Fruit fly (Drosophila melanogaster) whole organism, embryonic: Measurements from ENCODE around the gene yellow-e.

Source experiments
- Atf3 ChIP-seq: fragments of 200-800 bp; sonication (Bioruptor generic); optimal IDR thresholded peaks from 3 replicates; lab custom pipeline; 2016; ENCODE audit warnings: missing biosample characterization, missing genetic modification characterization
- CG11695 ChIP-seq: fragments of 200-800 bp; sonication (Bioruptor generic); IDR thresholded peaks from 3 replicates; pipeline ENCODE4 v1.3.6; 2022; ENCODE audit warnings: missing biosample characterization, missing genetic modification characterization
- CG12659 ChIP-seq: fragments of 200-800 bp; sonication (Bioruptor generic); optimal IDR thresholded peaks from 3 replicates; lab custom pipeline; 2017; ENCODE audit warnings: mild to moderate bottlenecking, missing biosample characterization, missing genetic modification reagents, missing genetic modification characterization
- CG12769 ChIP-seq: fragments of 200-800 bp; sonication (Bioruptor generic); optimal IDR thresholded peaks from 2 replicates; lab custom pipeline; 2019; ENCODE audit warnings: missing biosample characterization, mild to moderate bottlenecking, missing genetic modification characterization, moderate library complexity
- CG13775 ChIP-seq: fragments of 200-800 bp; sonication (Bioruptor generic); optimal IDR thresholded peaks from 3 replicates; lab custom pipeline; 2017; ENCODE audit warnings: missing biosample characterization, mild to moderate bottlenecking, missing genetic modification characterization
- CG17328 ChIP-seq: fragments of 200-800 bp; sonication (Bioruptor generic); IDR thresholded peaks from 2 replicates; pipeline ENCODE4 v1.3.6; 2022; ENCODE audit warnings: missing biosample characterization, missing genetic modification characterization
- CG17829 ChIP-seq: fragments of 200-800 bp; optimal IDR thresholded peaks from 2 replicates; lab custom pipeline; 2019; ENCODE audit warnings: missing biosample characterization, mild to moderate bottlenecking, missing genetic modification characterization, moderate library complexity
- CG2129 ChIP-seq: fragments of 200-800 bp; sonication (Bioruptor generic); IDR thresholded peaks from 2 replicates; pipeline ENCODE4 v1.3.6; 2022; ENCODE audit warnings: missing biosample characterization, missing genetic modification characterization; ENCODE audit not compliant: partially characterized antibody
- CG4617 ChIP-seq: fragments of 200-800 bp; sonication (Bioruptor generic); optimal IDR thresholded peaks from 3 replicates; lab custom pipeline; 2016; ENCODE audit warnings: missing biosample characterization, missing genetic modification characterization, borderline replicate concordance
- CG4730 ChIP-seq: fragments of 200-800 bp; sonication (Bioruptor generic); IDR thresholded peaks from 2 replicates; pipeline ENCODE4 v1.3.6; 2022; ENCODE audit warnings: missing biosample characterization, missing genetic modification characterization
- CG7271 ChIP-seq: fragments of 200-800 bp; sonication (Bioruptor generic); optimal IDR thresholded peaks from 2 replicates; lab custom pipeline; 2018; ENCODE audit warnings: missing biosample characterization, mild to moderate bottlenecking, missing genetic modification characterization, moderate library complexity
- CG7839 ChIP-seq: fragments of 200-800 bp; sonication (Bioruptor generic); optimal IDR thresholded peaks from 3 replicates; lab custom pipeline; 2018; ENCODE audit warnings: missing biosample characterization, mild to moderate bottlenecking, missing genetic modification characterization, moderate library complexity
- CG7963 ChIP-seq: fragments of 200-800 bp; sonication (Bioruptor generic); IDR thresholded peaks from 3 replicates; pipeline ENCODE4 v1.3.6; 2022; ENCODE audit warnings: missing biosample characterization, missing genetic modification characterization; ENCODE audit not compliant: partially characterized antibody
- Deaf1 ChIP-seq: fragments of 200-800 bp; optimal IDR thresholded peaks from 3 replicates; lab custom pipeline; 2019; ENCODE audit warnings: missing biosample characterization, mild to moderate bottlenecking, missing genetic modification characterization, moderate library complexity
- Dll ChIP-seq: fragments of 200-800 bp; sonication (Bioruptor generic); IDR thresholded peaks from 4 replicates; pipeline ENCODE4 v1.3.6; 2022; ENCODE audit warnings: missing biosample characterization, missing genetic modification characterization; ENCODE audit not compliant: partially characterized antibody
- Ets97D ChIP-seq: fragments of 200-800 bp; sonication (Bioruptor generic); optimal IDR thresholded peaks from 3 replicates; lab custom pipeline; 2016; ENCODE audit warnings: missing biosample characterization, missing genetic modification characterization
- HmgZ ChIP-seq: fragments of 200-800 bp; sonication (Bioruptor generic); optimal IDR thresholded peaks from 2 replicates; lab custom pipeline; 2018; ENCODE audit warnings: missing biosample characterization, mild to moderate bottlenecking, missing genetic modification characterization
- Hr51 ChIP-seq, 2 experiments: fragments of 200-800 bp; sonication (Bioruptor generic); optimal IDR thresholded peaks; 2 replicates in 1 of 2; 3 replicates in 1 of 2; lab custom pipeline; 2016 to 2018; ENCODE audit warnings: missing biosample characterization in 2 of 2, missing genetic modification characterization in 2 of 2, mild to moderate bottlenecking in 1 of 2, moderate library complexity in 1 of 2
- Lhr ChIP-seq: fragments of 200-800 bp; sonication (Bioruptor generic); optimal IDR thresholded peaks from 3 replicates; lab custom pipeline; 2017; ENCODE audit warnings: mild to moderate bottlenecking, missing biosample characterization, missing genetic modification reagents, missing genetic modification characterization
- MESR4 ChIP-seq: fragments of 200-800 bp; sonication (Bioruptor generic); optimal IDR thresholded peaks from 2 replicates; lab custom pipeline; 2018; ENCODE audit warnings: missing biosample characterization, mild to moderate bottlenecking, missing genetic modification characterization, moderate library complexity
- Max ChIP-seq: fragments of 200-800 bp; sonication (Bioruptor generic); optimal IDR thresholded peaks from 2 replicates; lab custom pipeline; 2016; ENCODE audit warnings: missing biosample characterization, mild to moderate bottlenecking, missing genetic modification characterization
- Optix ChIP-seq: fragments of 200-800 bp; sonication (Bioruptor generic); IDR thresholded peaks from 3 replicates; pipeline ENCODE4 v1.3.6; 2022; ENCODE audit warnings: missing biosample characterization, missing genetic modification characterization
- Sry-δ ChIP-seq: fragments of 200-800 bp; sonication (Bioruptor generic); optimal IDR thresholded peaks from 2 replicates; lab custom pipeline; 2016; ENCODE audit warnings: missing biosample characterization, missing genetic modification characterization
- Xrp1 ChIP-seq: fragments of 200-800 bp; sonication (Bioruptor generic); IDR thresholded peaks from 2 replicates; pipeline ENCODE4 v1.3.6; 2022; ENCODE audit warnings: missing biosample characterization, missing genetic modification characterization
- YL-1 ChIP-seq: fragments of 200-800 bp; sonication (Bioruptor generic); optimal IDR thresholded peaks from 3 replicates; lab custom pipeline; 2017; ENCODE audit warnings: missing biosample characterization, mild to moderate bottlenecking, missing genetic modification characterization
- ato ChIP-seq: fragments of 200-800 bp; sonication (Bioruptor generic); IDR thresholded peaks from 2 replicates; pipeline ENCODE4 v1.3.6; 2022; ENCODE audit warnings: missing biosample characterization, missing genetic modification characterization; ENCODE audit not compliant: partially characterized antibody
- bab2 ChIP-seq: fragments of 200-800 bp; sonication (Bioruptor generic); optimal IDR thresholded peaks from 2 replicates; lab custom pipeline; 2016; ENCODE audit warnings: missing biosample characterization, missing genetic modification characterization
- bsh ChIP-seq, 2 experiments: fragments of 200-800 bp; sonication (Bioruptor generic); optimal IDR thresholded peaks; 2 replicates each; lab custom pipeline; 2017 to 2018; ENCODE audit warnings: mild to moderate bottlenecking in 2 of 2, missing biosample characterization in 2 of 2, missing genetic modification characterization in 2 of 2, moderate library complexity in 1 of 2
- btn ChIP-seq: fragments of 200-800 bp; sonication (Bioruptor generic); optimal IDR thresholded peaks from 2 replicates; lab custom pipeline; 2016; ENCODE audit warnings: missing biosample characterization, missing genetic modification characterization
- corto ChIP-seq: fragments of 200-800 bp; sonication (Bioruptor generic); optimal IDR thresholded peaks from 2 replicates; lab custom pipeline; 2016; ENCODE audit warnings: missing biosample characterization, mild to moderate bottlenecking, missing genetic modification characterization, moderate library complexity
- crp ChIP-seq, 2 experiments: fragments of 200-800 bp; sonication (Bioruptor generic); optimal IDR thresholded peaks; 2 replicates in 1 of 2; 3 replicates in 1 of 2; lab custom pipeline; 2017; ENCODE audit warnings: missing biosample characterization in 2 of 2, missing genetic modification characterization in 2 of 2, mild to moderate bottlenecking in 1 of 2, moderate library complexity in 1 of 2
- dimm ChIP-seq: fragments of 200-800 bp; sonication (Bioruptor generic); IDR thresholded peaks from 2 replicates; pipeline ENCODE4 v1.3.6; 2022; ENCODE audit warnings: missing biosample characterization, missing genetic modification characterization
- dpn ChIP-seq, 2 experiments: fragments of 200-800 bp; sonication (Bioruptor generic); optimal IDR thresholded peaks; 3 replicates each; lab custom pipeline; 2016; ENCODE audit warnings: missing biosample characterization in 2 of 2, missing genetic modification characterization in 2 of 2
- eve ChIP-seq, 2 experiments: fragments of >200 bp; optimal IDR thresholded peaks; 2 replicates each; lab custom pipeline; 2017; ENCODE audit warnings: missing biosample characterization in 2 of 2, missing genetic modification characterization in 2 of 2
- fd96Cb ChIP-seq: fragments of 200-800 bp; sonication (Bioruptor generic); optimal IDR thresholded peaks from 2 replicates; lab custom pipeline; 2018; ENCODE audit warnings: missing biosample characterization, mild to moderate bottlenecking, missing genetic modification characterization, moderate library complexity
- gcm ChIP-seq: fragments of 200-800 bp; sonication (Bioruptor generic); optimal IDR thresholded peaks from 2 replicates; lab custom pipeline; 2019; ENCODE audit warnings: missing biosample characterization, mild to moderate bottlenecking, missing genetic modification characterization, moderate library complexity
- hb ChIP-seq: fragments of 200-800 bp; sonication (Bioruptor generic); IDR thresholded peaks from 3 replicates; pipeline ENCODE4 v1.3.6; 2022; ENCODE audit warnings: missing biosample characterization, missing genetic modification characterization; ENCODE audit not compliant: partially characterized antibody
- her ChIP-seq: fragments of 200-800 bp; sonication (Bioruptor generic); optimal IDR thresholded peaks from 2 replicates; lab custom pipeline; 2016; ENCODE audit warnings: missing biosample characterization, missing genetic modification characterization
- inv ChIP-seq: fragments of 200-800 bp; sonication (Bioruptor generic); IDR thresholded peaks from 2 replicates; pipeline ENCODE4 v1.3.6; 2022; ENCODE audit warnings: missing biosample characterization, missing genetic modification characterization; ENCODE audit not compliant: partially characterized antibody
- jumu ChIP-seq: fragments of 200-800 bp; sonication (Bioruptor generic); optimal IDR thresholded peaks from 3 replicates; lab custom pipeline; 2016; ENCODE audit warnings: missing biosample characterization, missing genetic modification characterization
- knrl ChIP-seq: fragments of 200-800 bp; sonication (Bioruptor generic); IDR thresholded peaks from 3 replicates; pipeline ENCODE4 v1.3.6; 2022; ENCODE audit warnings: missing biosample characterization, missing genetic modification characterization; ENCODE audit not compliant: partially characterized antibody
- p53 ChIP-seq: fragments of 200-800 bp; sonication (Bioruptor generic); optimal IDR thresholded peaks from 2 replicates; lab custom pipeline; 2016; ENCODE audit warnings: missing biosample characterization, missing genetic modification characterization
- pb ChIP-seq: fragments of 200-800 bp; sonication (Bioruptor generic); optimal IDR thresholded peaks from 3 replicates; lab custom pipeline; 2016; ENCODE audit warnings: missing biosample characterization, missing genetic modification characterization
- pfk ChIP-seq: fragments of 200-800 bp; sonication (Bioruptor generic); optimal IDR thresholded peaks from 2 replicates; lab custom pipeline; 2018; ENCODE audit warnings: missing biosample characterization, mild to moderate bottlenecking, missing genetic modification characterization, moderate library complexity
- phol ChIP-seq: fragments of 200-800 bp; sonication (Bioruptor generic); optimal IDR thresholded peaks from 3 replicates; lab custom pipeline; 2018; ENCODE audit warnings: missing biosample characterization, mild to moderate bottlenecking, missing genetic modification characterization, moderate library complexity
- psq ChIP-seq: fragments of 200-800 bp; sonication (Bioruptor generic); optimal IDR thresholded peaks from 2 replicates; lab custom pipeline; 2017; ENCODE audit warnings: missing biosample characterization, missing genetic modification characterization
- pzg ChIP-seq: fragments of 200-800 bp; sonication (Bioruptor generic); optimal IDR thresholded peaks from 3 replicates; lab custom pipeline; 2018; ENCODE audit warnings: missing biosample characterization, mild to moderate bottlenecking, missing genetic modification characterization, moderate library complexity
- so ChIP-seq: fragments of 200-800 bp; sonication (Bioruptor generic); IDR thresholded peaks from 3 replicates; pipeline ENCODE4 v1.3.6; 2022; ENCODE audit warnings: missing biosample characterization, missing genetic modification characterization
- tgo ChIP-seq: fragments of 200-800 bp; sonication (Bioruptor generic); IDR thresholded peaks from 3 replicates; pipeline ENCODE4 v1.3.6; 2022; ENCODE audit warnings: missing biosample characterization, missing genetic modification characterization

Gene yellow-e

DNA sequence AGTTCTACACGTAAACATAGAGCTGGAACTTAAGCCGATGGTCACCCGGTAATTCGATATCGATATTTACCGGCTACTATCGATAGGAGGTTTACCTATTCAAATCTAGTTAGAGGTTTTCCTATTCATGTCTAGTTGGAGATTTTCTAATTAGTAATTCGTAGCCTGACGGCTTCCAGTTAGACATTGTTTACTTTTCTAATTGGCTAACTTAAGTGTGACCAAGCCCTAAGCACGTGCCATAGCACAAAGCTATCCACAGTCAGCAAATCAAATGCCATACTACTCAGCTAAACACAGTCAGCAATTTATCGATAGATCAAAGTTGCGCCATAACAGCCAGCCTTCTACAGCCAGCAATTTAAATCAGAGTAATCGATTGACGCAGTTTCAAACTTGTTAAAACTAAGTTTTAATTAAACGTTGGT lies 12.0 kb downstream of the yellow-e start, which contains the start of gene Dpm3 (continued):
- TF ChIP-seq eve (GFP tag; optimal IDR thresholded peaks at IDR 0.05; lab: Kevin White, UChicago) (no peak), CG11695 (no peak), CG13775 (GFP tag; lab: Kevin White, UChicago) (peak; percentile 30), CG17829 (tag; lab: Kevin White, UChicago) (peak; percentile 50), phol (tag; lab: Kevin White, UChicago) (peak; percentile 70), knrl (GFP tag; lab: Robert Waterston, UW) (peak; percentile 94), Max (GFP tag; lab: Kevin White, UChicago) (no peak), Dll (GFP tag; lab: Robert Waterston, UW) (peak; percentile 97), pfk (GFP tag; lab: Kevin White, UChicago) (no peak), dimm (no peak), dpn (GFP tag; optimal IDR thresholded peaks at IDR 0.05; lab: Kevin White, UChicago) (peak; percentile 56 to 65), pzg (peak; percentile 96), bab2 (no peak), tgo (GFP tag; lab: Robert Waterston, UW) (no peak), CG12659 (GFP tag; lab: Kevin White, UChicago) (peak; percentile 85), her (GFP tag; lab: Kevin White, UChicago) (peak; percentile 27), Deaf1 (no peak), CG17328 (GFP tag; lab: Robert Waterston, UW) (no peak), so (GFP tag; lab: Robert Waterston, UW) (0 out of 3 replicates have a peak, but pooled peaks have one; percentile 22), Optix (no peak), inv (GFP tag; lab: Robert Waterston, UW) (peak; percentile 89), Xrp1 (GFP tag; lab: Robert Waterston, UW) (no peak), HmgZ (tag; lab: Kevin White, UChicago) (peak; percentile 77), CG7963 (peak; percentile 73; the same call in 2 of the 3 replicates), Hr51 (GFP tag; optimal IDR thresholded peaks at IDR 0.05; lab: Kevin White, UChicago) (peak in 1 of 2 experiments; percentile 45), bsh (GFP tag; optimal IDR thresholded peaks at IDR 0.05; lab: Kevin White, UChicago) (peak in 1 of 2 experiments; percentile 15), crp (GFP tag; optimal IDR thresholded peaks at IDR 0.05; lab: Kevin White, UChicago) (peak in 1 of 2 experiments; percentile 18), hb (peak; percentile 88), CG7271 (tag; lab: Kevin White, UChicago) (no peak), Sry-δ (GFP tag; lab: Kevin White, UChicago) (peak; percentile 97), pb (GFP tag; lab: Kevin White, UChicago) (peak; percentile 58), Ets97D (peak; percentile 78), YL-1 (GFP tag; lab: Kevin White, UChicago) (peak; percentile 6), psq (GFP tag; lab: Kevin White, UChicago) (no peak), corto (no peak), p53 (GFP tag; lab: Kevin White, UChicago) (peak; percentile 46), CG12769 (peak; percentile 71), btn (GFP tag; lab: Kevin White, UChicago) (no peak), ato (GFP tag; lab: Robert Waterston, UW) (peak; percentile 94), CG4617 (GFP tag; lab: Kevin White, UChicago) (peak; percentile 60), MESR4 (peak; percentile 27), CG2129 (GFP tag; lab: Robert Waterston, UW) (peak; percentile 82), gcm (GFP tag; lab: Kevin White, UChicago) (no peak), Lhr (GFP tag; lab: Kevin White, UChicago) (peak; percentile 99), Atf3 (GFP tag; lab: Kevin White, UChicago) (peak; percentile 23), CG4730 (GFP tag; lab: Robert Waterston, UW) (no peak), CG7839 (tag; lab: Kevin White, UChicago) (peak; percentile 5), jumu (GFP tag; lab: Kevin White, UChicago) (peak; percentile 6), fd96Cb (tag; lab: Kevin White, UChicago) (no peak)
